Worm (Caenorhabditis elegans) whole organism, midembryonic: ENCODE data around the gene oac-50.

Experiments
- T22C8.4 ChIP-seq: fragments of 200-800 bp; sonication (Bioruptor generic); IDR thresholded peaks from 2 replicates; pipeline ENCODE4 v1.3.6; 2022; ENCODE audit warnings: missing genetic modification characterization, missing compliant biosample characterization
- cog-1 ChIP-seq: sonication (generic microtip); optimal IDR thresholded peaks from 2 replicates; lab custom pipeline; 2016; ENCODE audit warnings: missing genetic modification characterization, missing compliant biosample characterization
- flt-1 ChIP-seq: fragments of 200-800 bp; sonication (Bioruptor generic); IDR thresholded peaks from 2 replicates; pipeline ENCODE4 v1.3.6; 2022; ENCODE audit warnings: missing genetic modification characterization, missing compliant biosample characterization
- klf-2 ChIP-seq: fragments of 200-800 bp; sonication (Bioruptor generic); conservative IDR thresholded peaks from 2 replicates; pipeline ENCODE4 v1.3.6; 2022; ENCODE audit warnings: missing genetic modification reagents, missing genetic modification characterization, missing compliant biosample characterization
- med-1 ChIP-seq: sonication (generic microtip); optimal IDR thresholded peaks from 2 replicates; lab custom pipeline; 2017; ENCODE audit warnings: missing genetic modification characterization, mild to moderate bottlenecking, missing compliant biosample characterization, antibody characterized with exemption, missing genetic modification reagents; ENCODE audit not compliant: insufficient read depth
- ref-1 ChIP-seq: fragments of 200-800 bp; sonication (Bioruptor generic); conservative IDR thresholded peaks from 2 replicates; pipeline ENCODE4 v1.3.6; 2022; ENCODE audit warnings: missing genetic modification reagents, missing genetic modification characterization, missing compliant biosample characterization
- tab-1 ChIP-seq: fragments of 200-800 bp; sonication (Bioruptor generic); IDR thresholded peaks from 2 replicates; pipeline ENCODE4 v1.3.6; 2022; ENCODE audit warnings: missing genetic modification characterization, missing compliant biosample characterization
- ztf-23 ChIP-seq: fragments of 200-800 bp; sonication (Bioruptor generic); IDR thresholded peaks from 2 replicates; pipeline ENCODE4 v1.3.6; 2022; ENCODE audit warnings: missing genetic modification reagents, missing genetic modification characterization, missing compliant biosample characterization
- ztf-29 ChIP-seq: fragments of 200-800 bp; sonication (Bioruptor generic); IDR thresholded peaks from 2 replicates; pipeline ENCODE4 v1.3.6; 2022; ENCODE audit warnings: missing genetic modification reagents, missing genetic modification characterization, missing compliant biosample characterization

DNA sequence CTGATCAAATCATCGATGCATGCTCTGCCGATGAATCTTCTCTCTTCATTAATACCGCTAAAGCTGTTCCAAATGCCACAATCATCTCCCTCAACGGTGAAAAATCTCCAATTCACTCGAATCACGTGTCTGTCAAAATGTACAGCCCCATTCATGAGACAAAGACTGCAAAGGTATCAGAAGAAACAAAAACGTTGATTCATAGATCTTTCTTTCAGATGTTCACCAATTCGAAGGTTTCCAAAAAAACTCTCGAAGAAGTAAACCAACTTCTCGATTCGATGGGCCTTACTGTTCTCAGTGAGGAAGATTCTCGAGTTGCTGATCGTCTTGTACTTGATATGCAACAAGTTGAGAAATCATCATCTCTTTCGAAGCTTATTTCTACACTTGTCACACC is 23.3 kb upstream of the oac-50 start:
- TF ChIP-seq med-1 (GFP tag; lab: Kevin White, UChicago): no peak
- no peak for TF ChIP-seq klf-2 (GFP tag; lab: Robert Waterston, UW)
- TF ChIP-seq flt-1 (GFP tag; lab: Robert Waterston, UW): no peak
- TF ChIP-seq tab-1 (GFP tag; lab: Robert Waterston, UW): no peak
- no peak for TF ChIP-seq ztf-29 (GFP tag; lab: Robert Waterston, UW)
- no peak for TF ChIP-seq ref-1
- no peak for TF ChIP-seq ztf-23
- no peak for TF ChIP-seq cog-1
- TF ChIP-seq T22C8.4 (GFP tag; lab: Robert Waterston, UW): no peak
